Fruit fly (Drosophila melanogaster): Measurements from ENCODE around the gene Amnionless.

Gene Amnionless

dm6 chr2L:309177-309576 is 20.2 kb upstream of the Amnionless start (continued):
- TF ChIP-seq gce (GFP tag; IDR thresholded peaks at IDR 0.05): no peak
- no peak for TF ChIP-seq CG4820 (GFP tag; optimal IDR thresholded peaks at IDR 0.05)
- TF ChIP-seq Kr (GFP tag; optimal IDR thresholded peaks at IDR 0.05): no peak
- TF ChIP-seq lmd (GFP tag; IDR thresholded peaks at IDR 0.05): peak; percentile 54
- TF ChIP-seq Tbp (GFP tag; optimal IDR thresholded peaks at IDR 0.05): no peak
- no peak for TF ChIP-seq HLH4C (GFP tag; IDR thresholded peaks at IDR 0.05; ENCODE audit: partially characterized antibody)
- TF ChIP-seq D19B (GFP tag; optimal IDR thresholded peaks at IDR 0.05): peak; percentile 89
- TF ChIP-seq CG6654 (GFP tag; optimal IDR thresholded peaks at IDR 0.05): no peak
- TF ChIP-seq pb (GFP tag; optimal IDR thresholded peaks at IDR 0.05): no peak
- no peak for TF ChIP-seq Jarid2 (GFP tag; optimal IDR thresholded peaks at IDR 0.05)
- no peak for TF ChIP-seq bigmax (GFP tag; optimal IDR thresholded peaks at IDR 0.05)
- peak; percentile 9 for TF ChIP-seq Xbp1 (GFP tag; optimal IDR thresholded peaks at IDR 0.05)
- TF ChIP-seq ac (GFP tag; optimal IDR thresholded peaks at IDR 0.05): no peak
- no peak for TF ChIP-seq fd96Cb (tag; optimal IDR thresholded peaks at IDR 0.05)
- TF ChIP-seq sens-2 (GFP tag; IDR thresholded peaks at IDR 0.05): no peak
- TF ChIP-seq CG7357 (GFP tag; IDR thresholded peaks at IDR 0.05): no peak
- no peak for TF ChIP-seq CG32772 (GFP tag; IDR thresholded peaks at IDR 0.05)
- TF ChIP-seq CG13123 (GFP tag; optimal IDR thresholded peaks at IDR 0.05): no peak
- TF ChIP-seq CG18599 (GFP tag; optimal IDR thresholded peaks at IDR 0.05): peak; percentile 37
- no peak for TF ChIP-seq h (optimal IDR thresholded peaks at IDR 0.05)
- TF ChIP-seq HLH3B (GFP tag; IDR thresholded peaks at IDR 0.05): no peak
- no peak for TF ChIP-seq CG13424 (tag; optimal IDR thresholded peaks at IDR 0.05)
- peak; percentile 26 for TF ChIP-seq shn (GFP tag; optimal IDR thresholded peaks at IDR 0.05)
- TF ChIP-seq CG1529 (GFP tag; optimal IDR thresholded peaks at IDR 0.05): no peak
- peak; percentile 90 for TF ChIP-seq Ets65A (GFP tag)
- TF ChIP-seq salm (tag; optimal IDR thresholded peaks at IDR 0.05): no peak
- no peak for TF ChIP-seq CG9215 (GFP tag; IDR thresholded peaks at IDR 0.05)
- peak; percentile 38 for TF ChIP-seq gem (tag; optimal IDR thresholded peaks at IDR 0.05)
- TF ChIP-seq CG17328 (GFP tag; IDR thresholded peaks at IDR 0.05): no peak
- no peak for TF ChIP-seq ttk (GFP tag; IDR thresholded peaks at IDR 0.05)
- no peak for TF ChIP-seq gt (GFP tag; IDR thresholded peaks at IDR 0.05)
- TF ChIP-seq CG14014 (GFP tag; IDR thresholded peaks at IDR 0.05): no peak
- TF ChIP-seq Hand (GFP tag; optimal IDR thresholded peaks at IDR 0.05): no peak
- TF ChIP-seq CG5180 (GFP tag; optimal IDR thresholded peaks at IDR 0.05): no peak
- TF ChIP-seq Aef1 (GFP tag; IDR thresholded peaks at IDR 0.05): no peak
- TF ChIP-seq nerfin-2 (GFP tag; IDR thresholded peaks at IDR 0.05; ENCODE audit: partially characterized antibody): no peak
- TF ChIP-seq CG3163 (GFP tag; optimal IDR thresholded peaks at IDR 0.05): no peak
- no peak for TF ChIP-seq ap (GFP tag; IDR thresholded peaks at IDR 0.05)
- no peak for TF ChIP-seq CG17802 (tag; optimal IDR thresholded peaks at IDR 0.05)
- no peak for TF ChIP-seq Ada2b (GFP tag; IDR thresholded peaks at IDR 0.05)
- TF ChIP-seq CG2712 (tag; optimal IDR thresholded peaks at IDR 0.05): peak; percentile 14
- TF ChIP-seq eve (GFP tag; optimal IDR thresholded peaks at IDR 0.05): peak in 1 of 2 experiments; percentile 59
- TF ChIP-seq trh (GFP tag; optimal IDR thresholded peaks at IDR 0.05): no peak
- TF ChIP-seq klu (GFP tag; IDR thresholded peaks at IDR 0.05): no peak
- no peak for TF ChIP-seq CG8290 (GFP tag; optimal IDR thresholded peaks at IDR 0.05)
- TF ChIP-seq CG8290 (tag; optimal IDR thresholded peaks at IDR 0.05): peak in 1 of 2 experiments; percentile 4
- TF ChIP-seq ATbp (GFP tag; optimal IDR thresholded peaks at IDR 0.05): no peak
- TF ChIP-seq ranshi (GFP tag; IDR thresholded peaks at IDR 0.05): no peak
- TF ChIP-seq bbx (GFP tag; IDR thresholded peaks at IDR 0.05; ENCODE audit: partially characterized antibody): no peak
- no peak for TF ChIP-seq CG31388 (GFP tag; optimal IDR thresholded peaks at IDR 0.05)
- no peak for TF ChIP-seq ham (GFP tag; IDR thresholded peaks at IDR 0.05)
- TF ChIP-seq CG11456 (GFP tag; IDR thresholded peaks at IDR 0.05): 0 out of 3 replicates have a peak, but pooled peaks have one; percentile 43
- TF ChIP-seq Camta (GFP tag; optimal IDR thresholded peaks at IDR 0.05): no peak
- no peak for TF ChIP-seq CG7556 (GFP tag; optimal IDR thresholded peaks at IDR 0.05)
